Worm (Caenorhabditis elegans): ENCODE results near the gene K02D10.4.
A peak's percentile ranks its signal among the peaks of the same experiment; 100 is the strongest.

Gene K02D10.4

DNA sequence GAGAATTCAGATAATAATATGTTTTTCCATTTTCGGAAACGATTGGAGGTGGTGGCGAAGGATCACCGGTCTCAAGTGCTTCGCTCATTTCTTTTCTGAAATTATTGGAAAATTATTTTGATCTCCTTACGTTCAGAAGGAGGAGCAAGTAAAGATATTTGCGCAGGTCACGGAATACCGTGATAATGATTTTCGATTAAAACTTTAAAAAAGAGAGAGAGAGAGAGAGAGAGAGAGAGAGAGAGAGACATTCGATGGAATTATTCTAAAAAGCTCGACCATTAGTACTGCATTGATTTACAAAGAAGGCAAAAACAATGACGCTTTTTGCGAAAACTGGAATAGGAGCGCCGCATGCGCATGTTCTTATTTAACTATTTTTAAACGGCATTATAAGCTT lies 12.4 kb upstream of the K02D10.4 start, which contains the start of gene ztf-1:
Gene ztf-1 (minus strand): TSS at position 101 of the 400 bp plus-strand sequence.
- TF ChIP-seq unc-62 (GFP tag; optimal IDR thresholded peaks at IDR 0.05 in 1 of 2) (peak in 1 of 2 experiments; percentile 69), unc-62 (tag; optimal IDR thresholded peaks at IDR 0.05) (no peak), ceh-62 (tag; optimal IDR thresholded peaks at IDR 0.05) (no peak)

- no peak for TF ChIP-seq mxl-2 (GFP tag; conservative IDR thresholded peaks at IDR 0.05)
- no peak for TF ChIP-seq mdl-1 (tag; optimal IDR thresholded peaks at IDR 0.05)
Measured at ce11 chrIII:8791235-8791634, 11.4 kb upstream of the K02D10.4 start, which contains the start of the genes zfp-1 and F54F2.14. zfp-1 (plus strand) TSS chrIII:8791535. F54F2.14 (plus strand) TSS chrIII:8791546.

DNA sequence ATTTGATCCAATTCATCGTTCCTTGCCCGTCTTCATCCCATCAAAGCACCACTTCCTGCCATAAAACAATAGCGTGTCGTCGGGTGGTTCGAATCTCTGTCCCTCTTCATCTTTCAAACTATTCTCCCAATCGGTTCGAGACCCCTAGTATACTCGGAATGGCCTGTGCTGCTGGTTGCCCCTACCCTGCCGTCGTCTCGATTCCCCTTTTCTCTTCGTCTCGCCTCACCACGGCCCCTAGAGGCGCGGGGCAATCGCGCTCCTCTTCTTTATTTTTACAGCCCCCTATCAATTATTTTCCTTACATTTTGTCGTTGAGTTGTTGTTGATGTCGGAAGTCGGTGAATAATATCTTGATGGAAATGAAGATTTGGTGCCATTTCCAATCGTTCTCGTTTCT lies 8.9 kb upstream of the K02D10.4 start:
- TF ChIP-seq daf-16 (GFP tag; optimal IDR thresholded peaks at IDR 0.05) (no peak), daf-16 (tag; optimal IDR thresholded peaks at IDR 0.05) (no peak), lim-7 (GFP tag; IDR thresholded peaks at IDR 0.05) (no peak), tag-97 (GFP tag; IDR thresholded peaks at IDR 0.05) (no peak), aha-1 (tag) (peak; percentile 84), vab-7 (GFP tag; IDR thresholded peaks at IDR 0.05) (no peak), zfp-2 (tag; optimal IDR thresholded peaks at IDR 0.05) (no peak), cey-2 (tag; optimal IDR thresholded peaks at IDR 0.05; ENCODE audit: borderline replicate concordance, insufficient read depth) (no peak), nhr-10 (tag; optimal IDR thresholded peaks at IDR 0.05) (no peak), attf-4 (tag; optimal IDR thresholded peaks at IDR 0.05) (no peak), T20F7.1 (GFP tag; optimal IDR thresholded peaks at IDR 0.05) (no peak), Y75B8A.6 (GFP tag; IDR thresholded peaks at IDR 0.05) (no peak), egl-27 (tag; optimal IDR thresholded peaks at IDR 0.05) (no peak), lsy-2 (tag; optimal IDR thresholded peaks at IDR 0.05) (peak in 1 of 2 experiments; percentile 8), set-16 (GFP tag; IDR thresholded peaks at IDR 0.05) (peak; percentile 36; the same call in 1 of the 2 replicates)

- TF ChIP-seq aha-1 (tag) (no peak), unc-39 (tag; optimal IDR thresholded peaks at IDR 0.05) (no peak), dmd-9 (GFP tag; IDR thresholded peaks at IDR 0.05) (no peak), D1046.2 (GFP tag; IDR thresholded peaks at IDR 0.05) (no peak), daf-8 (GFP tag; IDR thresholded peaks at IDR 0.05) (no peak), daf-19 (GFP tag; conservative IDR thresholded peaks at IDR 0.05) (no peak), snpc-1.2 (GFP tag; IDR thresholded peaks at IDR 0.05) (no peak), hlh-30 (tag; optimal IDR thresholded peaks at IDR 0.05; ENCODE audit: insufficient read depth) (no peak), zip-2 (tag; optimal IDR thresholded peaks at IDR 0.05) (no peak), T26A8.4 (GFP tag; IDR thresholded peaks at IDR 0.05) (no peak), lin-38 (GFP tag; IDR thresholded peaks at IDR 0.05) (no peak), vab-7 (GFP tag; IDR thresholded peaks at IDR 0.05) (no peak), fkh-10 (GFP tag; optimal IDR thresholded peaks at IDR 0.05) (no peak), F37D6.2 (tag; optimal IDR thresholded peaks at IDR 0.05) (no peak), attf-4 (tag; optimal IDR thresholded peaks at IDR 0.05) (no peak), ZK337.2 (GFP tag; IDR thresholded peaks at IDR 0.05) (no peak), ceh-32 (tag; optimal IDR thresholded peaks at IDR 0.05; ENCODE audit: poor library complexity) (no peak), arid-1 (GFP tag; conservative IDR thresholded peaks at IDR 0.05) (no peak), set-16 (GFP tag; IDR thresholded peaks at IDR 0.05) (no peak), mdt-29 (GFP tag; IDR thresholded peaks at IDR 0.05) (no peak)
Measured at ce11 chrIII:8786077-8786476, 6.3 kb upstream of the K02D10.4 start, which contains the start of gene K02D10.8. K02D10.8 (plus strand) TSS chrIII:8786377.

Data from whole organism, L4 larva.